Worm (Caenorhabditis elegans) whole organism, L4 larva: ENCODE data around the gene fbxa-76.

Experiments used
- D1046.2 ChIP-seq: fragments of 200-800 bp; sonication (Bioruptor generic); IDR thresholded peaks from 2 replicates; pipeline ENCODE4 v1.3.6; 2022; ENCODE audit warnings: missing genetic modification characterization, missing compliant biosample characterization
- F10B5.3 ChIP-seq: sonication (generic microtip); optimal IDR thresholded peaks from 2 replicates; lab custom pipeline; 2016; ENCODE audit warnings: mild to moderate bottlenecking, missing genetic modification characterization, missing compliant biosample characterization
- F26F4.8 ChIP-seq: fragments of 200-800 bp; sonication (Bioruptor generic); conservative IDR thresholded peaks from 2 replicates; pipeline ENCODE4 v1.3.6; 2022; ENCODE audit warnings: missing genetic modification characterization, missing compliant biosample characterization
- F37D6.2 ChIP-seq: sonication (generic microtip); optimal IDR thresholded peaks from 2 replicates; lab custom pipeline; 2016; ENCODE audit warnings: mild to moderate bottlenecking, missing genetic modification characterization, missing compliant biosample characterization
- F49E8.2 ChIP-seq: sonication (generic microtip); optimal IDR thresholded peaks from 2 replicates; lab custom pipeline; 2016; ENCODE audit warnings: missing compliant biosample characterization, mild to moderate bottlenecking, missing genetic modification characterization, borderline replicate concordance
- T20F7.1 ChIP-seq: fragments of 200-800 bp; sonication (Bioruptor generic); optimal IDR thresholded peaks from 2 replicates; lab custom pipeline; 2018; ENCODE audit warnings: mild to moderate bottlenecking, missing genetic modification characterization, missing compliant biosample characterization
- T26A8.4 ChIP-seq: fragments of 200-800 bp; sonication (Bioruptor generic); IDR thresholded peaks from 2 replicates; pipeline ENCODE4 v1.3.6; 2022; ENCODE audit warnings: missing genetic modification characterization, missing compliant biosample characterization
- Y105C5A.15 ChIP-seq: fragments of 200-800 bp; sonication (Bioruptor generic); IDR thresholded peaks from 2 replicates; pipeline ENCODE4 v1.3.6; 2022; ENCODE audit warnings: missing genetic modification characterization, missing compliant biosample characterization
- Y48G9A.11 ChIP-seq: fragments of 200-800 bp; sonication (Bioruptor generic); IDR thresholded peaks from 2 replicates; pipeline ENCODE4 v1.3.6; 2022; ENCODE audit warnings: missing genetic modification reagents, missing genetic modification characterization, missing compliant biosample characterization
- Y5F2A.4 ChIP-seq: fragments of 200-800 bp; sonication (Bioruptor generic); optimal IDR thresholded peaks from 2 replicates; lab custom pipeline; 2018; ENCODE audit warnings: mild to moderate bottlenecking, missing genetic modification characterization, missing compliant biosample characterization
- ZK337.2 ChIP-seq: fragments of 200-800 bp; sonication (Bioruptor generic); IDR thresholded peaks from 2 replicates; pipeline ENCODE4 v1.3.6; 2022; ENCODE audit warnings: missing genetic modification reagents, missing genetic modification characterization, missing compliant biosample characterization
- aha-1 ChIP-seq: fragments of 150-350 bp; peaks from one replicate; lab custom pipeline; 2014; ENCODE audit warnings: missing biosample characterization, missing genetic modification characterization
- aly-2 ChIP-seq: sonication (generic microtip); optimal IDR thresholded peaks from 2 replicates; lab custom pipeline; 2018; ENCODE audit warnings: missing biosample characterization, missing genetic modification characterization
- ama-1 ChIP-seq: fragments of 150-350 bp; optimal IDR thresholded peaks from 2 replicates; lab custom pipeline; 2014; ENCODE audit warnings: inconsistent platforms, mixed read lengths
- ceh-44 ChIP-seq: fragments of 200-800 bp; sonication (Bioruptor generic); IDR thresholded peaks from 2 replicates; pipeline ENCODE4 v1.3.6; 2022; ENCODE audit warnings: missing genetic modification reagents, missing genetic modification characterization, missing compliant biosample characterization
- ceh-62 ChIP-seq: sonication (generic microtip); optimal IDR thresholded peaks from 2 replicates; lab custom pipeline; 2017; ENCODE audit warnings: missing biosample characterization, missing genetic modification characterization
- daf-16 ChIP-seq, 3 experiments: sonication (generic microtip); optimal IDR thresholded peaks; 2 replicates each; lab custom pipeline; 2016 to 2017; ENCODE audit warnings: missing genetic modification characterization in 3 of 3, missing genetic modification reagents in 3 of 3, mild to moderate bottlenecking in 2 of 3, missing compliant biosample characterization in 2 of 3, missing biosample characterization in 1 of 3, moderate library complexity in 1 of 3
- dmd-6 ChIP-seq: fragments of 200-800 bp; sonication (Bioruptor generic); IDR thresholded peaks from 2 replicates; pipeline ENCODE4 v1.3.6; 2022; ENCODE audit warnings: missing genetic modification reagents, missing genetic modification characterization, missing compliant biosample characterization
- dmd-9 ChIP-seq: fragments of 200-800 bp; sonication (Bioruptor generic); IDR thresholded peaks from 2 replicates; pipeline ENCODE4 v1.3.6; 2022; ENCODE audit warnings: missing genetic modification reagents, missing genetic modification characterization, missing compliant biosample characterization
- dpl-1 ChIP-seq: fragments of 150-350 bp; optimal IDR thresholded peaks from 2 replicates; lab custom pipeline; 2014; ENCODE audit warnings: missing biosample characterization, missing genetic modification reagents, missing genetic modification characterization
- dve-1 ChIP-seq: sonication (generic microtip); optimal IDR thresholded peaks from 2 replicates; lab custom pipeline; 2017; ENCODE audit warnings: antibody characterized with exemption, mild to moderate bottlenecking, missing genetic modification characterization, missing compliant biosample characterization; ENCODE audit not compliant: insufficient read depth
- gei-8 ChIP-seq: fragments of 200-800 bp; sonication (Bioruptor generic); optimal IDR thresholded peaks from 2 replicates; lab custom pipeline; 2018; ENCODE audit warnings: mild to moderate bottlenecking, missing genetic modification characterization, missing compliant biosample characterization
- hlh-11 ChIP-seq: fragments of 200-800 bp; sonication (Bioruptor generic); optimal IDR thresholded peaks from 2 replicates; lab custom pipeline; 2018; ENCODE audit warnings: mild to moderate bottlenecking, missing genetic modification characterization, missing compliant biosample characterization
- hmg-1.1 ChIP-seq: fragments of 200-800 bp; sonication (Bioruptor generic); IDR thresholded peaks from 2 replicates; pipeline ENCODE4 v1.3.6; 2022; ENCODE audit warnings: missing genetic modification reagents, missing genetic modification characterization, missing compliant biosample characterization
- lin-1 ChIP-seq: fragments of 200-800 bp; sonication (Bioruptor generic); IDR thresholded peaks from 2 replicates; pipeline ENCODE4 v1.3.6; 2022; ENCODE audit warnings: missing genetic modification reagents, missing genetic modification characterization, missing compliant biosample characterization
- lin-15B ChIP-seq: fragments of 150-350 bp; sonication (generic microtip); optimal IDR thresholded peaks from 3 replicates; lab custom pipeline; 2014; ENCODE audit warnings: missing biosample characterization, missing genetic modification characterization
- lin-38 ChIP-seq: fragments of 200-800 bp; sonication (Bioruptor generic); IDR thresholded peaks from 2 replicates; pipeline ENCODE4 v1.3.6; 2022; ENCODE audit warnings: missing genetic modification reagents, missing genetic modification characterization, missing compliant biosample characterization
- lir-3 ChIP-seq: sonication (generic microtip); optimal IDR thresholded peaks from 2 replicates; lab custom pipeline; 2016; ENCODE audit warnings: mild to moderate bottlenecking, missing genetic modification characterization, missing compliant biosample characterization
- madf-5 ChIP-seq, 2 experiments: fragments of 200-800 bp; sonication (Bioruptor generic); IDR thresholded peaks; 2 replicates each; pipeline ENCODE4 v1.3.6; 2022; ENCODE audit warnings: missing compliant biosample characterization in 2 of 2, missing genetic modification characterization in 2 of 2
- madf-9 ChIP-seq: fragments of 200-800 bp; sonication (Bioruptor generic); conservative IDR thresholded peaks from 2 replicates; pipeline ENCODE4 v1.3.6; 2022; ENCODE audit warnings: missing genetic modification reagents, missing genetic modification characterization, missing compliant biosample characterization
- mdl-1 ChIP-seq, 2 experiments: fragments of 150-350 bp in 1 of 2; sonication (generic microtip) in 1 of 2; optimal IDR thresholded peaks; 2 replicates each; lab custom pipeline; 2014 to 2017; ENCODE audit warnings: missing biosample characterization in 2 of 2, missing genetic modification characterization in 2 of 2
- mep-1 ChIP-seq: fragments of 150-350 bp; sonication (generic microtip); optimal IDR thresholded peaks from 3 replicates; lab custom pipeline; 2014; ENCODE audit warnings: missing biosample characterization, missing genetic modification characterization
- nhr-10 ChIP-seq: fragments of 150-350 bp; optimal IDR thresholded peaks from 2 replicates; lab custom pipeline; 2014; ENCODE audit warnings: missing biosample characterization, missing genetic modification characterization
- nhr-237 ChIP-seq: sonication (generic microtip); optimal IDR thresholded peaks from 2 replicates; lab custom pipeline; 2017; ENCODE audit warnings: missing biosample characterization, missing genetic modification characterization
- nhr-25 ChIP-seq: sonication (generic microtip); optimal IDR thresholded peaks from 2 replicates; lab custom pipeline; 2017; ENCODE audit warnings: missing genetic modification characterization, mild to moderate bottlenecking, missing compliant biosample characterization, antibody characterized with exemption, moderate library complexity, borderline replicate concordance; ENCODE audit not compliant: insufficient read depth
- nhr-28 ChIP-seq: fragments of 150-350 bp; optimal IDR thresholded peaks from 2 replicates; lab custom pipeline; 2014; ENCODE audit warnings: missing biosample characterization, missing genetic modification characterization
- nhr-6 ChIP-seq: fragments of 150-350 bp; optimal IDR thresholded peaks from 2 replicates; lab custom pipeline; 2014; ENCODE audit warnings: missing biosample characterization, missing genetic modification characterization
- php-3 ChIP-seq: fragments of 200-800 bp; sonication (Bioruptor generic); IDR thresholded peaks from 2 replicates; pipeline ENCODE4 v1.3.6; 2022; ENCODE audit warnings: missing genetic modification reagents, missing genetic modification characterization, missing compliant biosample characterization
- pqm-1 ChIP-seq: sonication (generic microtip); optimal IDR thresholded peaks from 2 replicates; lab custom pipeline; 2017; ENCODE audit warnings: missing biosample characterization, missing genetic modification characterization
- sdz-12 ChIP-seq: fragments of 200-800 bp; sonication (Bioruptor generic); optimal IDR thresholded peaks from 2 replicates; lab custom pipeline; 2018; ENCODE audit warnings: mild to moderate bottlenecking, missing genetic modification characterization, missing compliant biosample characterization
- snpc-1.2 ChIP-seq: fragments of 200-800 bp; sonication (Bioruptor generic); IDR thresholded peaks from 2 replicates; pipeline ENCODE4 v1.3.6; 2022; ENCODE audit warnings: missing genetic modification reagents, missing genetic modification characterization, missing compliant biosample characterization
- tag-97 ChIP-seq: fragments of 200-800 bp; sonication (Bioruptor generic); IDR thresholded peaks from 2 replicates; pipeline ENCODE4 v1.3.6; 2022; ENCODE audit warnings: missing genetic modification characterization, missing compliant biosample characterization
- unc-62 ChIP-seq, 3 experiments: fragments of 150-350 bp in 1 of 3; sonication (generic microtip); optimal IDR thresholded peaks in 2 of 3; peaks in 1 of 3; 1 replicate in 1 of 3; 2 replicates in 2 of 3; lab custom pipeline; 2014 to 2017; ENCODE audit warnings: missing biosample characterization in 3 of 3, missing genetic modification characterization in 3 of 3, missing genetic modification reagents in 3 of 3, missing genotype in 1 of 3
- vab-7 ChIP-seq: fragments of 200-800 bp; sonication (Bioruptor generic); IDR thresholded peaks from 2 replicates; pipeline ENCODE4 v1.3.6; 2022; ENCODE audit warnings: missing genetic modification reagents, missing genetic modification characterization, missing compliant biosample characterization
- zfp-3 ChIP-seq: fragments of 200-800 bp; sonication (Bioruptor generic); conservative IDR thresholded peaks from 2 replicates; pipeline ENCODE4 v1.3.6; 2022; ENCODE audit warnings: missing genetic modification reagents, missing genetic modification characterization, missing compliant biosample characterization
- zip-2 ChIP-seq: fragments of 150-350 bp; optimal IDR thresholded peaks from 2 replicates; lab custom pipeline; 2014; ENCODE audit warnings: missing biosample characterization, missing genetic modification characterization
- ztf-11 ChIP-seq: fragments of 150-350 bp; optimal IDR thresholded peaks from 2 replicates; lab custom pipeline; 2014; ENCODE audit warnings: missing biosample characterization, missing genetic modification characterization

Gene fbxa-76

DNA sequence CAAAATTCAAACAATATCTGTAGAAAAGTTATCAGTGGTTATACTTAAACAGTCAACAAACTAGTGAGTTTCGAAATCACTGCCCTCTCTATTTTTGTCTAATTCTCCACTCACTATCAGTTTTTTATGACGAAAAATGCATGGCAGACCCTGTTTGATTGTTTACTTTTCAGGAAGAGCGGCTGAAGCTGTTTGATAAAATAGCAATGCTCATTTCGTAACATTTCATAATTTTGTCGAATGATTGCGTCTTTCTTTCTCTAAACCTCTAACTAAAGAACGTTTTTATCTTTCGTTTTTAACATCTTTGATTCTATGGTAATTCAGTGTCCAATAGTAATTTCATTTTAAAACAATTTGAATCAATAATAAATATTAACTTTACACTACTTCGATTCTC lies 30.2 kb upstream of the fbxa-76 start (continued):
- peak; percentile 97 for TF ChIP-seq hlh-11 (tag; lab: Kevin White, UChicago)
- TF ChIP-seq mdl-1 (tag; optimal IDR thresholded peaks at IDR 0.05; lab: Kevin White, UChicago): peak in 1 of 2 experiments; percentile 88
- TF ChIP-seq nhr-25 (tag; lab: Kevin White, UChicago): no peak
- no peak for TF ChIP-seq dmd-9
- TF ChIP-seq F26F4.8 (GFP tag; lab: Robert Waterston, UW): no peak
- no peak for TF ChIP-seq lin-38
- TF ChIP-seq nhr-10 (tag; lab: Kevin White, UChicago): peak; percentile 35
- TF ChIP-seq Y105C5A.15 (GFP tag; lab: Robert Waterston, UW): no peak
- no peak for TF ChIP-seq sdz-12 (GFP tag; lab: Kevin White, UChicago)
- no peak for TF ChIP-seq Y48G9A.11 (GFP tag; lab: Robert Waterston, UW)
- TF ChIP-seq Y5F2A.4: no peak
- TF ChIP-seq D1046.2 (GFP tag; lab: Robert Waterston, UW): no peak
- no peak for TF ChIP-seq dpl-1 (GFP tag; lab: Kevin White, UChicago)
- TF ChIP-seq dmd-6 (GFP tag; lab: Robert Waterston, UW): peak; percentile 90

DNA sequence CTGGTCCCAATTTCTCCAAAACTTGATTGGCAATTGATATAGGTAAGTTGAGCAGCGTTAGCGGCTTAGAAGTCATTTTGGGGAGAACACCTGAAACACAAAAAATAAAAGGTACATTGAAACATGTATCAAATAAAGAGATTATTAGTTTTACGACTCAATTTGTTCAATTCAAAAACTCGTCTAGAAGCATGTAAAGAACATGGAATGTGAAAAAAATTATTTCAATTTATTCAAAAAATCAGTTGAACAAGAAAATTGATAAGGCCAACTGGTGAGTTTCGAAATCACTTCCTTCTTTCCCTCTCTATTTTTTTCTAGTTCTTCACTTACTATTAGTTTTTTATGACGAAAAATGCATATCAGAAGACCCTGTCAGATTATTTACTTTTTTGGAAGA lies 26.6 kb upstream of the fbxa-76 start, which contains the start of gene fbxa-30:
Gene fbxa-30 (minus strand): TSS at position 101 of the 400 bp plus-strand sequence.
- TF ChIP-seq hlh-11 (tag; lab: Kevin White, UChicago) (no peak), zfp-3 (GFP tag; lab: Robert Waterston, UW) (no peak), T26A8.4 (no peak), mep-1 (no peak), nhr-6 (no peak), gei-8 (no peak), snpc-1.2 (GFP tag; lab: Robert Waterston, UW) (no peak), F10B5.3 (no peak), lir-3 (tag; lab: Kevin White, UChicago) (no peak), F49E8.2 (no peak)

DNA sequence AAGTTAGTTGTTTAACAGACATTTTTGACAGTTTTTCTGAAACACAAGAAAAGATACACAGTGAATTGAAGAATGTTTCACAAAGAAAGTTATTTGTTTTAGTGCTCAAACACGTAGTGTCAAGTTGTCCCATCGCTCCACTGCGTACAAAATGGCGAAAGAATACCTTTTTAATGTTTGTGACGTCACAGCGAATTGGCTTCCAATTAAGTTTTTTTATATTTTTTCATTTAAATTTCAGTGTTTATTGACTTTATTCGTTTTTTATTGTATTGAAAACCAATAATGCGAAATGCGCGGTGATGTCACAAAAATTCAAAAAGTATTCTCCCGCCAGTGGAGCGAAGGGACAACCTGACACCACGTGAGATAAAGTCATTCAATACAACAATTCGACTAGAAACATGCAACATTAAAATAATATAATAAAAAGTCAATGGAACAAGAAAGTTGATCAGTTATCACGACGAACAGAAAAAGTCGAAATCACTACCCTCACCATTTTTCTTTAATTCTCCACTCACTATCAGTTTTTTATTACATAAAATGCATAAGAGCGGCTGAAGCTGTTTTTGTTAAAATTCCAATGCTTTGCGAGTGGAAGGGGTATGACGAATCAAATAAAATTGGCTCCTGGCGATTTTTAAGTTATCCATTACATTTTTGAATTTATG lies 24.8 kb upstream of the fbxa-76 start, which contains the start of gene fbxa-29:
Gene fbxa-29 (minus strand): TSS at position 51 of the 674 bp plus-strand sequence.
- TF ChIP-seq ama-1: no peak
- no peak for TF ChIP-seq nhr-237 (tag; lab: Kevin White, UChicago)
- TF ChIP-seq aly-2 (tag; lab: Kevin White, UChicago): no peak
- no peak for TF ChIP-seq ZK337.2 (GFP tag; lab: Robert Waterston, UW)
- no peak for TF ChIP-seq nhr-25 (tag; lab: Kevin White, UChicago)
- TF ChIP-seq ceh-62 (tag; lab: Kevin White, UChicago): no peak
- no peak for TF ChIP-seq hmg-1.1 (GFP tag; lab: Robert Waterston, UW)
- TF ChIP-seq madf-5 (GFP tag; IDR thresholded peaks at IDR 0.05; lab: Robert Waterston, UW): no peak
- no peak for TF ChIP-seq tag-97 (GFP tag; lab: Robert Waterston, UW)
- peak; percentile 12 for TF ChIP-seq dve-1
- TF ChIP-seq nhr-28: peak; percentile 49
- no peak for TF ChIP-seq lir-3 (tag; lab: Kevin White, UChicago)
- no peak for TF ChIP-seq aha-1 (tag; lab: Kevin White, UChicago)
- no peak for TF ChIP-seq lin-1
- no peak for TF ChIP-seq T20F7.1 (GFP tag; lab: Kevin White, UChicago)
- TF ChIP-seq madf-9 (GFP tag; lab: Robert Waterston, UW): no peak
- no peak for TF ChIP-seq Y5F2A.4
- TF ChIP-seq Y48G9A.11 (GFP tag; lab: Robert Waterston, UW): no peak
- no peak for TF ChIP-seq zip-2
- TF ChIP-seq ztf-11: no peak
- TF ChIP-seq php-3 (GFP tag; lab: Robert Waterston, UW): peak; percentile 75; the same call in 1 of the 2 replicates
- TF ChIP-seq F26F4.8 (GFP tag; lab: Robert Waterston, UW): no peak
- no peak for TF ChIP-seq lin-15B (tag; lab: Kevin White, UChicago)
- TF ChIP-seq ceh-44: no peak
- no peak for TF ChIP-seq D1046.2 (GFP tag; lab: Robert Waterston, UW)
- TF ChIP-seq unc-62 (GFP tag; optimal IDR thresholded peaks at IDR 0.05 in 1 of 2; lab: Kevin White, UChicago): no peak
- TF ChIP-seq unc-62 (tag; optimal IDR thresholded peaks at IDR 0.05; lab: Kevin White, UChicago): no peak
- TF ChIP-seq vab-7: no peak
- TF ChIP-seq pqm-1 (tag; lab: Kevin White, UChicago): peak; percentile 61
- no peak for TF ChIP-seq daf-16 (GFP tag; optimal IDR thresholded peaks at IDR 0.05; lab: Kevin White, UChicago)
- TF ChIP-seq daf-16 (tag; optimal IDR thresholded peaks at IDR 0.05; lab: Kevin White, UChicago): peak; percentile 51
- TF ChIP-seq F37D6.2 (tag; lab: Kevin White, UChicago): no peak
